Worm (Caenorhabditis elegans): Measurements from ENCODE around the gene F21F8.5.

Gene F21F8.5

ce11 chrV:8268902-8269301, 2.8 kb upstream of the F21F8.5 start, which contains the start of the genes asp-6 and asp-12 (continued):
- TF ChIP-seq lin-38 (GFP tag; IDR thresholded peaks at IDR 0.05) (no peak), tag-97 (GFP tag; IDR thresholded peaks at IDR 0.05) (no peak)

ce11 chrV:8267275-8267674, 1.1 kb upstream of the F21F8.5 start:
- TF ChIP-seq nhr-11 (tag; optimal IDR thresholded peaks at IDR 0.05) (no peak), zip-11 (GFP tag; IDR thresholded peaks at IDR 0.05) (no peak), zfp-3 (GFP tag; conservative IDR thresholded peaks at IDR 0.05) (no peak), snpc-4 (tag; optimal IDR thresholded peaks at IDR 0.05) (no peak), ceh-44 (GFP tag; IDR thresholded peaks at IDR 0.05) (no peak), dmd-8 (GFP tag; IDR thresholded peaks at IDR 0.05) (no peak), nhr-76 (tag; optimal IDR thresholded peaks at IDR 0.05) (no peak), nhr-111 (GFP tag; optimal IDR thresholded peaks at IDR 0.05) (no peak), lin-13 (GFP tag; optimal IDR thresholded peaks at IDR 0.05) (no peak), dve-1 (tag; optimal IDR thresholded peaks at IDR 0.05; ENCODE audit: insufficient read depth) (peak; percentile 76), madf-9 (GFP tag; conservative IDR thresholded peaks at IDR 0.05) (no peak), Y105C5A.15 (GFP tag; IDR thresholded peaks at IDR 0.05) (no peak), T20F7.1 (GFP tag; optimal IDR thresholded peaks at IDR 0.05) (peak; percentile 40), ztf-7 (tag; optimal IDR thresholded peaks at IDR 0.05) (peak; percentile 89), aly-2 (tag; optimal IDR thresholded peaks at IDR 0.05) (no peak), gei-8 (GFP tag; optimal IDR thresholded peaks at IDR 0.05) (no peak), zfp-2 (tag; optimal IDR thresholded peaks at IDR 0.05) (no peak), nhr-28 (tag; optimal IDR thresholded peaks at IDR 0.05) (peak; percentile 75), lin-15B (tag; optimal IDR thresholded peaks at IDR 0.05) (no peak), ceh-32 (tag; optimal IDR thresholded peaks at IDR 0.05; ENCODE audit: poor library complexity) (no peak), sdz-12 (GFP tag; optimal IDR thresholded peaks at IDR 0.05) (no peak), nhr-41 (GFP tag; IDR thresholded peaks at IDR 0.05) (no peak), madf-5 (GFP tag; IDR thresholded peaks at IDR 0.05) (no peak), hlh-30 (tag; optimal IDR thresholded peaks at IDR 0.05; ENCODE audit: insufficient read depth) (no peak), tra-1 (GFP tag; IDR thresholded peaks at IDR 0.05) (no peak), jun-1 (tag; optimal IDR thresholded peaks at IDR 0.05) (no peak), daf-16 (GFP tag; optimal IDR thresholded peaks at IDR 0.05) (no peak), daf-16 (tag; optimal IDR thresholded peaks at IDR 0.05) (peak; percentile 67), daf-12 (tag; optimal IDR thresholded peaks at IDR 0.05) (no peak), vab-7 (GFP tag; IDR thresholded peaks at IDR 0.05) (no peak), D1046.2 (GFP tag; IDR thresholded peaks at IDR 0.05) (no peak), dpl-1 (GFP tag; optimal IDR thresholded peaks at IDR 0.05) (no peak), cey-2 (tag; optimal IDR thresholded peaks at IDR 0.05; ENCODE audit: borderline replicate concordance, insufficient read depth) (no peak), aha-1 (tag) (no peak), ceh-28 (tag; optimal IDR thresholded peaks at IDR 0.05) (no peak), F49E8.2 (tag; optimal IDR thresholded peaks at IDR 0.05; ENCODE audit: borderline replicate concordance) (no peak), mes-2 (tag; optimal IDR thresholded peaks at IDR 0.05; ENCODE audit: poor library complexity, severe bottlenecking) (no peak), Y5F2A.4 (GFP tag; optimal IDR thresholded peaks at IDR 0.05) (no peak), F26F4.8 (GFP tag; conservative IDR thresholded peaks at IDR 0.05) (no peak), spr-1 (tag; optimal IDR thresholded peaks at IDR 0.05) (no peak), snpc-1.2 (GFP tag; IDR thresholded peaks at IDR 0.05) (no peak), ZK337.2 (GFP tag; IDR thresholded peaks at IDR 0.05) (no peak), fos-1 (tag; optimal IDR thresholded peaks at IDR 0.05) (peak; percentile 31), hlh-11 (tag; optimal IDR thresholded peaks at IDR 0.05) (peak; percentile 54), nhr-77 (tag; optimal IDR thresholded peaks at IDR 0.05) (peak; percentile 92), unc-62 (GFP tag; optimal IDR thresholded peaks at IDR 0.05 in 1 of 2) (peak in 1 of 2 experiments; percentile 41), unc-62 (tag; optimal IDR thresholded peaks at IDR 0.05) (no peak), dmd-6 (GFP tag; IDR thresholded peaks at IDR 0.05) (peak; percentile 80), saeg-2 (GFP tag; IDR thresholded peaks at IDR 0.05) (no peak)

Data from whole organism, L4 larva.